Fruit fly (Drosophila melanogaster) whole organism, embryonic: ENCODE measurements around the gene CG43402.

Source experiments
- Abd-B ChIP-seq: fragments of 200-800 bp; sonication (Bioruptor generic); optimal IDR thresholded peaks from 2 replicates; lab custom pipeline; 2018; ENCODE audit warnings: missing biosample characterization, mild to moderate bottlenecking, missing genetic modification characterization, moderate library complexity
- BEAF-32 ChIP-seq: fragments of 200-800 bp; sonication (Bioruptor generic); optimal IDR thresholded peaks from 3 replicates; lab custom pipeline; 2017; ENCODE audit warnings: missing biosample characterization, missing genetic modification characterization, mild to moderate bottlenecking, moderate library complexity, missing genetic modification reagents
- Bgb ChIP-seq: fragments of 200-800 bp; sonication (Bioruptor generic); IDR thresholded peaks from 2 replicates; pipeline ENCODE4 v1.3.6; 2022; ENCODE audit warnings: missing biosample characterization, missing genetic modification characterization; ENCODE audit not compliant: partially characterized antibody
- CG11085 ChIP-seq: fragments of 200-800 bp; sonication (Bioruptor generic); IDR thresholded peaks from 2 replicates; pipeline ENCODE4 v1.3.6; 2022; ENCODE audit warnings: missing biosample characterization, missing genetic modification characterization
- CG11093 ChIP-seq: fragments of 200-800 bp; sonication (Bioruptor generic); IDR thresholded peaks from 3 replicates; pipeline ENCODE4 v1.3.6; 2022; ENCODE audit warnings: missing biosample characterization, missing genetic modification characterization
- CG12769 ChIP-seq: fragments of 200-800 bp; sonication (Bioruptor generic); optimal IDR thresholded peaks from 2 replicates; lab custom pipeline; 2019; ENCODE audit warnings: missing biosample characterization, mild to moderate bottlenecking, missing genetic modification characterization, moderate library complexity
- CG13424 ChIP-seq: fragments of 200-800 bp; sonication (Bioruptor generic); optimal IDR thresholded peaks from 2 replicates; lab custom pipeline; 2019; ENCODE audit warnings: missing biosample characterization, mild to moderate bottlenecking, missing genetic modification characterization, moderate library complexity
- CG13894 ChIP-seq: fragments of 200-800 bp; sonication (Bioruptor generic); optimal IDR thresholded peaks from 3 replicates; lab custom pipeline; 2018; ENCODE audit warnings: missing biosample characterization, mild to moderate bottlenecking, missing genetic modification characterization, moderate library complexity
- CG16813 ChIP-seq: fragments of 200-800 bp; sonication (Bioruptor generic); IDR thresholded peaks from 3 replicates; pipeline ENCODE4 v1.3.6; 2022; ENCODE audit warnings: missing biosample characterization, missing genetic modification characterization; ENCODE audit not compliant: partially characterized antibody
- CG18011 ChIP-seq: fragments of 200-800 bp; sonication (Bioruptor generic); optimal IDR thresholded peaks from 2 replicates; lab custom pipeline; 2017; ENCODE audit warnings: missing biosample characterization, missing genetic modification characterization, mild to moderate bottlenecking, moderate library complexity, missing genotype
- CG18764 ChIP-seq: fragments of 200-800 bp; sonication (Bioruptor generic); optimal IDR thresholded peaks from 3 replicates; lab custom pipeline; 2016; ENCODE audit warnings: missing biosample characterization, missing genetic modification characterization
- CG2889 ChIP-seq: fragments of 200-800 bp; sonication (Bioruptor generic); IDR thresholded peaks from 3 replicates; pipeline ENCODE4 v1.3.6; 2022; ENCODE audit warnings: missing biosample characterization, missing genetic modification characterization
- CG30020 ChIP-seq: fragments of 200-800 bp; optimal IDR thresholded peaks from 2 replicates; lab custom pipeline; 2019; ENCODE audit warnings: missing biosample characterization, mild to moderate bottlenecking, missing genetic modification characterization, moderate library complexity
- CG31388 ChIP-seq: fragments of 200-800 bp; sonication (Bioruptor generic); optimal IDR thresholded peaks from 2 replicates; lab custom pipeline; 2016; ENCODE audit warnings: missing biosample characterization, missing genetic modification characterization
- CG3995 ChIP-seq: fragments of 200-800 bp; sonication (Bioruptor generic); optimal IDR thresholded peaks from 3 replicates; lab custom pipeline; 2016; ENCODE audit warnings: missing biosample characterization, missing genetic modification characterization
- CG4360 ChIP-seq: fragments of 200-800 bp; sonication (Bioruptor generic); IDR thresholded peaks from 2 replicates; pipeline ENCODE4 v1.3.6; 2022; ENCODE audit warnings: missing biosample characterization, missing genetic modification characterization
- CG7963 ChIP-seq: fragments of 200-800 bp; sonication (Bioruptor generic); IDR thresholded peaks from 3 replicates; pipeline ENCODE4 v1.3.6; 2022; ENCODE audit warnings: missing biosample characterization, missing genetic modification characterization; ENCODE audit not compliant: partially characterized antibody
- CG8089 ChIP-seq: fragments of 200-800 bp; sonication (Bioruptor generic); optimal IDR thresholded peaks from 3 replicates; lab custom pipeline; 2016; ENCODE audit warnings: missing biosample characterization, missing genetic modification characterization
- CG8924 ChIP-seq: fragments of 200-800 bp; optimal IDR thresholded peaks from 3 replicates; lab custom pipeline; 2019; ENCODE audit warnings: missing biosample characterization, mild to moderate bottlenecking, missing genetic modification characterization, moderate library complexity
- CG9817 ChIP-seq: fragments of 200-800 bp; sonication (Bioruptor generic); optimal IDR thresholded peaks from 2 replicates; lab custom pipeline; 2018; ENCODE audit warnings: missing biosample characterization, mild to moderate bottlenecking, missing genetic modification characterization, moderate library complexity
- Deaf1 ChIP-seq: fragments of 200-800 bp; optimal IDR thresholded peaks from 3 replicates; lab custom pipeline; 2019; ENCODE audit warnings: missing biosample characterization, mild to moderate bottlenecking, missing genetic modification characterization, moderate library complexity
- Dref ChIP-seq: fragments of 200-800 bp; sonication (Bioruptor generic); IDR thresholded peaks from 2 replicates; pipeline ENCODE4 v1.3.6; 2022; ENCODE audit warnings: missing biosample characterization, missing genetic modification characterization
- Gug ChIP-seq: fragments of 200-800 bp; sonication (Bioruptor generic); IDR thresholded peaks from 4 replicates; pipeline ENCODE4 v1.3.6; 2022; ENCODE audit warnings: missing biosample characterization, missing genetic modification characterization
- H2.0 ChIP-seq: fragments of 200-800 bp; sonication (Bioruptor generic); IDR thresholded peaks from 2 replicates; pipeline ENCODE4 v1.3.6; 2022; ENCODE audit warnings: missing biosample characterization, missing genetic modification characterization
- HHEX ChIP-seq: fragments of 200-800 bp; sonication (Bioruptor generic); optimal IDR thresholded peaks from 3 replicates; lab custom pipeline; 2017; ENCODE audit warnings: missing biosample characterization, mild to moderate bottlenecking, missing genetic modification characterization, missing genetic modification reagents
- Hsf ChIP-seq: fragments of 200-800 bp; sonication (Bioruptor generic); optimal IDR thresholded peaks from 3 replicates; lab custom pipeline; 2016; ENCODE audit warnings: missing biosample characterization, missing genetic modification characterization
- Lhr ChIP-seq: fragments of 200-800 bp; sonication (Bioruptor generic); optimal IDR thresholded peaks from 3 replicates; lab custom pipeline; 2017; ENCODE audit warnings: mild to moderate bottlenecking, missing biosample characterization, missing genetic modification reagents, missing genetic modification characterization
- Mes4 ChIP-seq: fragments of 200-800 bp; sonication (Bioruptor generic); optimal IDR thresholded peaks from 2 replicates; lab custom pipeline; 2016; ENCODE audit warnings: missing biosample characterization, missing genetic modification characterization
- Neu2 ChIP-seq: fragments of 200-800 bp; sonication (Bioruptor generic); optimal IDR thresholded peaks from 3 replicates; lab custom pipeline; 2016; ENCODE audit warnings: missing biosample characterization, missing genetic modification characterization, borderline replicate concordance
- NfI ChIP-seq: fragments of 200-800 bp; sonication (Bioruptor generic); optimal IDR thresholded peaks from 3 replicates; lab custom pipeline; 2018; ENCODE audit warnings: missing biosample characterization, mild to moderate bottlenecking, missing genetic modification characterization, moderate library complexity
- Ptx1 ChIP-seq: fragments of 200-800 bp; sonication (Bioruptor generic); IDR thresholded peaks from 2 replicates; pipeline ENCODE4 v1.3.6; 2022; ENCODE audit warnings: missing biosample characterization, missing genetic modification characterization
- Sox100B ChIP-seq: fragments of 200-800 bp; sonication (Bioruptor generic); optimal IDR thresholded peaks from 3 replicates; lab custom pipeline; 2018; ENCODE audit warnings: missing biosample characterization, mild to moderate bottlenecking, missing genetic modification characterization
- Sry-δ ChIP-seq: fragments of 200-800 bp; sonication (Bioruptor generic); optimal IDR thresholded peaks from 2 replicates; lab custom pipeline; 2016; ENCODE audit warnings: missing biosample characterization, missing genetic modification characterization
- aop ChIP-seq: fragments of 200-800 bp; sonication (Bioruptor generic); IDR thresholded peaks from 2 replicates; pipeline ENCODE4 v1.3.6; 2022; ENCODE audit warnings: missing biosample characterization, missing genetic modification characterization
- bbx ChIP-seq: fragments of 200-800 bp; sonication (Bioruptor generic); IDR thresholded peaks from 2 replicates; pipeline ENCODE4 v1.3.6; 2022; ENCODE audit warnings: missing biosample characterization, missing genetic modification characterization; ENCODE audit not compliant: partially characterized antibody
- cad ChIP-seq: fragments of >200 bp; optimal IDR thresholded peaks from 2 replicates; lab custom pipeline; 2017; ENCODE audit warnings: missing biosample characterization, missing genetic modification characterization
- crp ChIP-seq, 2 experiments: fragments of 200-800 bp; sonication (Bioruptor generic); optimal IDR thresholded peaks; 2 replicates in 1 of 2; 3 replicates in 1 of 2; lab custom pipeline; 2017; ENCODE audit warnings: missing biosample characterization in 2 of 2, missing genetic modification characterization in 2 of 2, mild to moderate bottlenecking in 1 of 2, moderate library complexity in 1 of 2
- cwo ChIP-seq: fragments of 200-800 bp; sonication (Bioruptor generic); optimal IDR thresholded peaks from 3 replicates; lab custom pipeline; 2017; ENCODE audit warnings: missing biosample characterization, missing genetic modification characterization, mild to moderate bottlenecking, moderate library complexity, missing genetic modification reagents
- dati ChIP-seq: fragments of 200-800 bp; sonication (Bioruptor generic); IDR thresholded peaks from 2 replicates; pipeline ENCODE4 v1.3.6; 2022; ENCODE audit warnings: missing biosample characterization, missing genetic modification characterization
- fd64A ChIP-seq: fragments of 200-800 bp; sonication (Bioruptor generic); optimal IDR thresholded peaks from 3 replicates; lab custom pipeline; 2018; ENCODE audit warnings: missing biosample characterization, mild to moderate bottlenecking, missing genetic modification characterization
- fd96Cb ChIP-seq: fragments of 200-800 bp; sonication (Bioruptor generic); optimal IDR thresholded peaks from 2 replicates; lab custom pipeline; 2018; ENCODE audit warnings: missing biosample characterization, mild to moderate bottlenecking, missing genetic modification characterization, moderate library complexity
- gt ChIP-seq: fragments of 200-800 bp; sonication (Bioruptor generic); IDR thresholded peaks from 2 replicates; pipeline ENCODE4 v1.3.6; 2022; ENCODE audit warnings: missing biosample characterization, missing genetic modification characterization
- inv ChIP-seq: fragments of 200-800 bp; sonication (Bioruptor generic); IDR thresholded peaks from 2 replicates; pipeline ENCODE4 v1.3.6; 2022; ENCODE audit warnings: missing biosample characterization, missing genetic modification characterization; ENCODE audit not compliant: partially characterized antibody
- kah ChIP-seq: fragments of 200-800 bp; sonication (Bioruptor generic); optimal IDR thresholded peaks from 2 replicates; lab custom pipeline; 2018; ENCODE audit warnings: missing biosample characterization, mild to moderate bottlenecking, missing genetic modification characterization
- oc ChIP-seq: fragments of 200-800 bp; sonication (Bioruptor generic); optimal IDR thresholded peaks from 2 replicates; lab custom pipeline; 2018; ENCODE audit warnings: missing biosample characterization, mild to moderate bottlenecking, missing genetic modification characterization, moderate library complexity
- pita ChIP-seq: fragments of 200-800 bp; sonication (Bioruptor generic); optimal IDR thresholded peaks from 2 replicates; lab custom pipeline; 2017; ENCODE audit warnings: missing biosample characterization, mild to moderate bottlenecking, missing genetic modification characterization
- slbo ChIP-seq: fragments of 200-800 bp; sonication (Bioruptor generic); IDR thresholded peaks from 2 replicates; pipeline ENCODE4 v1.3.6; 2022; ENCODE audit warnings: missing biosample characterization, missing genetic modification characterization
- sqz ChIP-seq: fragments of 200-800 bp; sonication (Bioruptor generic); optimal IDR thresholded peaks from 3 replicates; lab custom pipeline; 2018; ENCODE audit warnings: missing biosample characterization, mild to moderate bottlenecking, missing genetic modification characterization
- tgo ChIP-seq: fragments of 200-800 bp; sonication (Bioruptor generic); IDR thresholded peaks from 3 replicates; pipeline ENCODE4 v1.3.6; 2022; ENCODE audit warnings: missing biosample characterization, missing genetic modification characterization
- tin ChIP-seq: fragments of 200-800 bp; sonication (Bioruptor generic); optimal IDR thresholded peaks from 3 replicates; lab custom pipeline; 2016; ENCODE audit warnings: missing biosample characterization, missing genetic modification characterization

Gene CG43402

dm6 chr2L:1445048-1445447 is 2.6 kb downstream of the CG43402 start (continued):
- TF ChIP-seq tgo (GFP tag; lab: Robert Waterston, UW) (no peak), Ptx1 (GFP tag; lab: Robert Waterston, UW) (no peak), CG13424 (peak; percentile 35), aop (GFP tag; lab: Robert Waterston, UW) (no peak), CG12769 (tag; lab: Kevin White, UChicago) (no peak), slbo (no peak), fd96Cb (no peak), CG8924 (tag; lab: Kevin White, UChicago) (peak; percentile 30), Lhr (GFP tag; lab: Kevin White, UChicago) (no peak), cwo (GFP tag; lab: Kevin White, UChicago) (no peak), crp (GFP tag; optimal IDR thresholded peaks at IDR 0.05; lab: Kevin White, UChicago) (no peak), CG7963 (GFP tag; lab: Robert Waterston, UW) (no peak), CG11085 (GFP tag; lab: Robert Waterston, UW) (no peak), CG16813 (GFP tag; lab: Robert Waterston, UW) (0 out of 3 replicates have a peak, but pooled peaks have one; percentile 44), CG18764 (GFP tag; lab: Kevin White, UChicago) (no peak), CG11093 (GFP tag; lab: Robert Waterston, UW) (0 out of 3 replicates have a peak, but pooled peaks have one; percentile 29), HHEX (GFP tag; lab: Kevin White, UChicago) (peak; percentile 19), dati (GFP tag; lab: Robert Waterston, UW) (no peak), Deaf1 (peak; percentile 42), H2.0 (peak; percentile 38; the same call in 1 of the 2 replicates), pita (GFP tag; lab: Kevin White, UChicago) (no peak), Abd-B (GFP tag; lab: Kevin White, UChicago) (no peak), CG18011 (GFP tag; lab: Kevin White, UChicago) (no peak), CG9817 (tag; lab: Kevin White, UChicago) (no peak), inv (GFP tag; lab: Robert Waterston, UW) (no peak), CG8089 (GFP tag; lab: Kevin White, UChicago) (no peak), oc (tag; lab: Kevin White, UChicago) (no peak), gt (GFP tag; lab: Robert Waterston, UW) (no peak), Gug (GFP tag; lab: Robert Waterston, UW) (no peak), sqz (GFP tag; lab: Kevin White, UChicago) (no peak), bbx (no peak; the same call in 1 of the 2 replicates), CG4360 (GFP tag; lab: Robert Waterston, UW) (no peak), CG3995 (GFP tag; lab: Kevin White, UChicago) (no peak), Sry-δ (peak; percentile 12), CG31388 (GFP tag; lab: Kevin White, UChicago) (no peak), Bgb (GFP tag; lab: Robert Waterston, UW) (0 out of 2 replicates have a peak, but pooled peaks have one; percentile 30), cad (GFP tag; lab: Kevin White, UChicago) (no peak), Mes4 (GFP tag; lab: Kevin White, UChicago) (no peak), CG30020 (tag; lab: Kevin White, UChicago) (no peak), CG2889 (GFP tag; lab: Robert Waterston, UW) (no peak), Sox100B (GFP tag; lab: Kevin White, UChicago) (peak; percentile 22), NfI (peak; percentile 2), CG13894 (no peak), tin (GFP tag; lab: Kevin White, UChicago) (peak; percentile 19), kah (no peak), Hsf (no peak), Dref (no peak), BEAF-32 (GFP tag; lab: Kevin White, UChicago) (peak; percentile 58), Neu2 (GFP tag; lab: Kevin White, UChicago) (no peak), fd64A (no peak)
